Worm (Caenorhabditis elegans) whole organism, late embryonic: ENCODE measurements around the gene gpa-5.

Experiments used
- C38D4.7 ChIP-seq: fragments of 200-800 bp; sonication (Bioruptor generic); optimal IDR thresholded peaks from 2 replicates; lab custom pipeline; 2018; ENCODE audit warnings: mild to moderate bottlenecking, missing genetic modification characterization, moderate library complexity, missing compliant biosample characterization
- T23F11.4 ChIP-seq: fragments of 200-800 bp; sonication (Bioruptor generic); optimal IDR thresholded peaks from 2 replicates; lab custom pipeline; 2018; ENCODE audit warnings: mild to moderate bottlenecking, missing genetic modification characterization, missing compliant biosample characterization
- ahr-1 ChIP-seq: sonication (generic microtip); optimal IDR thresholded peaks from 2 replicates; lab custom pipeline; 2016; ENCODE audit warnings: missing genetic modification characterization, missing compliant biosample characterization
- ama-1 ChIP-seq: fragments of 150-350 bp; optimal IDR thresholded peaks from 2 replicates; lab custom pipeline; 2014
- ceh-14 ChIP-seq: sonication (generic microtip); optimal IDR thresholded peaks from 2 replicates; lab custom pipeline; 2016; ENCODE audit warnings: missing genotype, missing genetic modification characterization, missing compliant biosample characterization
- ceh-19 ChIP-seq: fragments of 200-800 bp; sonication (Bioruptor generic); optimal IDR thresholded peaks from 2 replicates; lab custom pipeline; 2018; ENCODE audit warnings: mild to moderate bottlenecking, missing genetic modification characterization, missing compliant biosample characterization
- ceh-22 ChIP-seq: sonication (generic microtip); optimal IDR thresholded peaks from 2 replicates; lab custom pipeline; 2017; ENCODE audit warnings: missing biosample characterization, missing genetic modification characterization
- ceh-30 ChIP-seq: fragments of 150-350 bp; optimal IDR thresholded peaks from 2 replicates; lab custom pipeline; 2014; ENCODE audit warnings: missing biosample characterization, missing genetic modification characterization
- ceh-31 ChIP-seq: sonication (generic microtip); optimal IDR thresholded peaks from 2 replicates; lab custom pipeline; 2016; ENCODE audit warnings: missing genetic modification characterization, missing compliant biosample characterization
- ceh-48 ChIP-seq: sonication (generic microtip); optimal IDR thresholded peaks from 2 replicates; lab custom pipeline; 2016; ENCODE audit warnings: missing genetic modification characterization, inconsistent platforms, missing compliant biosample characterization
- ceh-9 ChIP-seq: sonication (generic microtip); optimal IDR thresholded peaks from 2 replicates; lab custom pipeline; 2016; ENCODE audit warnings: mild to moderate bottlenecking, missing genetic modification characterization, inconsistent platforms, missing compliant biosample characterization
- dmd-4 ChIP-seq: sonication (generic microtip); optimal IDR thresholded peaks from 2 replicates; lab custom pipeline; 2016; ENCODE audit warnings: borderline replicate concordance, missing genetic modification characterization, missing compliant biosample characterization
- dve-1 ChIP-seq: sonication (generic microtip); optimal IDR thresholded peaks from 2 replicates; lab custom pipeline; 2017; ENCODE audit warnings: antibody characterized with exemption, mild to moderate bottlenecking, missing genetic modification characterization, missing compliant biosample characterization
- elt-2 ChIP-seq: sonication (generic microtip); optimal IDR thresholded peaks from 2 replicates; lab custom pipeline; 2016; ENCODE audit warnings: missing genetic modification reagents, missing genetic modification characterization, missing compliant biosample characterization
- elt-4 ChIP-seq: sonication (generic microtip); optimal IDR thresholded peaks from 2 replicates; lab custom pipeline; 2016; ENCODE audit warnings: missing genetic modification characterization, missing compliant biosample characterization
- eyg-1 ChIP-seq: sonication (generic microtip); optimal IDR thresholded peaks from 2 replicates; lab custom pipeline; 2016; ENCODE audit warnings: missing genotype, missing genetic modification characterization, missing compliant biosample characterization
- fkh-10 ChIP-seq: fragments of 150-350 bp; optimal IDR thresholded peaks from 2 replicates; lab custom pipeline; 2014; ENCODE audit warnings: missing biosample characterization, missing genetic modification reagents, missing genetic modification characterization
- fkh-6 ChIP-seq: sonication (generic microtip); optimal IDR thresholded peaks from 2 replicates; lab custom pipeline; 2016; ENCODE audit warnings: missing genetic modification characterization, missing compliant biosample characterization
- hlh-13 ChIP-seq: fragments of 200-800 bp; sonication (Bioruptor generic); optimal IDR thresholded peaks from 2 replicates; lab custom pipeline; 2018; ENCODE audit warnings: mild to moderate bottlenecking, missing genetic modification characterization, missing compliant biosample characterization
- hlh-15 ChIP-seq: sonication (generic microtip); optimal IDR thresholded peaks from 2 replicates; lab custom pipeline; 2016; ENCODE audit warnings: missing genetic modification characterization, missing compliant biosample characterization
- hlh-30 ChIP-seq: sonication (generic microtip); optimal IDR thresholded peaks from 2 replicates; lab custom pipeline; 2017; ENCODE audit warnings: antibody characterized with exemption, missing genetic modification characterization, missing compliant biosample characterization; ENCODE audit not compliant: insufficient read depth
- hlh-6 ChIP-seq: sonication (generic microtip); optimal IDR thresholded peaks from 2 replicates; lab custom pipeline; 2016; ENCODE audit warnings: missing genotype, missing genetic modification characterization, missing compliant biosample characterization
- hlh-8 ChIP-seq: sonication (generic microtip); optimal IDR thresholded peaks from 2 replicates; lab custom pipeline; 2016; ENCODE audit warnings: missing genotype, missing genetic modification characterization, missing compliant biosample characterization
- lim-6 ChIP-seq: sonication (generic microtip); optimal IDR thresholded peaks from 2 replicates; lab custom pipeline; 2016; ENCODE audit warnings: missing genetic modification characterization, missing compliant biosample characterization
- nfya-1 ChIP-seq: sonication (generic microtip); optimal IDR thresholded peaks from 2 replicates; lab custom pipeline; 2017; ENCODE audit warnings: missing genetic modification characterization, mild to moderate bottlenecking, missing compliant biosample characterization, antibody characterized with exemption, moderate library complexity
- nhr-11 ChIP-seq: fragments of 150-350 bp; optimal IDR thresholded peaks from 2 replicates; lab custom pipeline; 2014; ENCODE audit warnings: missing biosample characterization, missing genetic modification characterization
- npax-4 ChIP-seq: sonication (generic microtip); optimal IDR thresholded peaks from 2 replicates; lab custom pipeline; 2016; ENCODE audit warnings: missing genetic modification characterization, missing compliant biosample characterization
- pat-9 ChIP-seq: fragments of 200-800 bp; sonication (Bioruptor generic); optimal IDR thresholded peaks from 2 replicates; lab custom pipeline; 2018; ENCODE audit warnings: mild to moderate bottlenecking, missing genetic modification characterization, moderate library complexity, missing compliant biosample characterization
- pax-1 ChIP-seq: fragments of 150-350 bp; optimal IDR thresholded peaks from 2 replicates; lab custom pipeline; 2014; ENCODE audit warnings: missing biosample characterization, missing genetic modification characterization
- pha-4 ChIP-seq: fragments of 150-350 bp; optimal IDR thresholded peaks from 2 replicates; lab custom pipeline; 2018; ENCODE audit warnings: missing biosample characterization, missing genetic modification reagents, missing genetic modification characterization
- pqm-1 ChIP-seq: sonication (generic microtip); optimal IDR thresholded peaks from 2 replicates; lab custom pipeline; 2016; ENCODE audit warnings: missing genetic modification characterization, missing compliant biosample characterization
- ref-2 ChIP-seq: sonication (generic microtip); optimal IDR thresholded peaks from 2 replicates; lab custom pipeline; 2016; ENCODE audit warnings: missing genetic modification characterization, missing compliant biosample characterization
- sdc-2 ChIP-seq: sonication (generic microtip); optimal IDR thresholded peaks from 2 replicates; lab custom pipeline; 2016; ENCODE audit warnings: missing genotype, missing genetic modification characterization, missing compliant biosample characterization
- sox-2 ChIP-seq: fragments of 200-800 bp; sonication (Bioruptor generic); IDR thresholded peaks from 2 replicates; pipeline ENCODE4 v1.3.6; 2022; ENCODE audit warnings: missing genetic modification reagents, missing genetic modification characterization, missing compliant biosample characterization
- sox-4 ChIP-seq: sonication (generic microtip); optimal IDR thresholded peaks from 2 replicates; lab custom pipeline; 2017; ENCODE audit warnings: mild to moderate bottlenecking, missing genetic modification characterization, inconsistent platforms, missing compliant biosample characterization
- tbx-2 ChIP-seq: sonication (generic microtip); optimal IDR thresholded peaks from 2 replicates; lab custom pipeline; 2016; ENCODE audit warnings: missing genetic modification characterization, missing compliant biosample characterization
- tbx-7 ChIP-seq: sonication (generic microtip); optimal IDR thresholded peaks from 2 replicates; lab custom pipeline; 2016; ENCODE audit warnings: missing genotype, missing genetic modification characterization, missing compliant biosample characterization
- ttx-3 ChIP-seq: sonication (generic microtip); optimal IDR thresholded peaks from 2 replicates; lab custom pipeline; 2016; ENCODE audit warnings: missing genetic modification reagents, missing genetic modification characterization, missing compliant biosample characterization
- unc-86 ChIP-seq: sonication (generic microtip); optimal IDR thresholded peaks from 2 replicates; lab custom pipeline; 2016; ENCODE audit warnings: missing genetic modification characterization, missing compliant biosample characterization

gpa-5 gene

DNA sequence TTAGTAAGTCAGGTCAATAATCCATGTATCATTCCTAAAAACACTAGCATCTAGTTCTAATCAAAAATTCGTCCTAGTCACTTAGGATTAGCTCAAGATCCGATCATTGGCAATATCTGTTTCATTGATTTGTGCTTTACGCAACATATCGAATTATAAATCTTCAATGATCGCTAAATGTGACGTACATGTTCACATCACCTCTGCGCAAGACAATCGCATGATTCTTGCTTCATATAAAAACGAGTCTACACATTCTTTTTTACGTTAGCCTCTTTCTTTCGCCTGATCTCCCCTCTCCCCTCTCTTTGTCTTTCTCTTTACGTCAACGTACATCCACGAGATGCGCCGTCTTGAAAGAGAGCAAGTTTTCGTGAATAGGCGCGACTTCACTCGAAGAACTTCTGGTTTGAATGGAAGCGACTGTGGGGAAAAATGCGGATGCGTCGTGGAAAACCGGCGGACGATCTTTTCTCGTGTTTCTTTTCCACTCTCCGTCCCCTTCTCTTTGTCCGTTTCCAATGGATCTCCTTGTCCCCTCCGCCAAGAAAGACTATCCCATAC lies 4.5 kb downstream of the gpa-5 start:
- peak; percentile 18 for TF ChIP-seq sdc-2
- TF ChIP-seq tbx-2: no peak
- TF ChIP-seq nfya-1 (tag; lab: Kevin White, UChicago): peak; percentile 6

DNA sequence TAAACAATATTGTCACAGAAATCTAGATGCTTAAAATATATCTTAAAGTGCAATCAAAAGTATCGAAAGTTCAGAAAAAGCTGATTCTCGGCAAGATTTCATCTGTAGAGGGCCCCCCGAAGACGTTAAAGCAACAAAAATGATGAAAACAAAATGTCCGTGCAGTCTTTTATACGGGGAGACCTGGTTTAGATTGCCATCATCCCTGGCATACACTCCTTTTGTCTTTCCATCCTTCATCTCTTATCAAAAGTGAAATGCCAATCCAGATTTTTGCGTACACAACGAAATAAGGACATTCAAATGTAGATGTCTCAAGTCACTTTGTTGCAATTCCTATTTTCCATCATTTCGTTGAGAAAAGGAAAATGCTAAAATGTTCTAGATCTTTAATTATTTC lies 6.7 kb downstream of the gpa-5 start:
- no peak for TF ChIP-seq nhr-11
- TF ChIP-seq pat-9 (tag; lab: Kevin White, UChicago): no peak
- TF ChIP-seq ceh-9: no peak
- TF ChIP-seq dve-1: no peak
- TF ChIP-seq pqm-1: no peak
- no peak for TF ChIP-seq ceh-31 (tag; lab: Kevin White, UChicago)
- no peak for TF ChIP-seq T23F11.4 (GFP tag; lab: Kevin White, UChicago)
- TF ChIP-seq ceh-14 (tag; lab: Kevin White, UChicago): no peak
- no peak for TF ChIP-seq fkh-6 (tag; lab: Kevin White, UChicago)
- no peak for TF ChIP-seq hlh-15 (tag; lab: Kevin White, UChicago)

- TF ChIP-seq ceh-30 (tag; lab: Kevin White, UChicago) (no peak), C38D4.7 (GFP tag; lab: Kevin White, UChicago) (no peak), elt-4 (tag; lab: Kevin White, UChicago) (no peak), hlh-8 (no peak), ceh-9 (no peak), sox-2 (GFP tag; lab: Robert Waterston, UW) (no peak), tbx-2 (no peak), dmd-4 (no peak), dve-1 (no peak), npax-4 (tag; lab: Kevin White, UChicago) (no peak), ceh-14 (tag; lab: Kevin White, UChicago) (no peak), ahr-1 (no peak), sox-4 (tag; lab: Kevin White, UChicago) (no peak), lim-6 (no peak)
Measured at ce11 chrX:2113004-2113403, 7.9 kb downstream of the gpa-5 start, which contains the start of gene bus-5. TSS of gene bus-5 (minus strand) at chrX:2113104.

ce11 chrX:2110603-2111327 lies 10.1 kb downstream of the gpa-5 start:
- TF ChIP-seq elt-2: no peak
- no peak for TF ChIP-seq tbx-7 (tag; lab: Kevin White, UChicago)
- no peak for TF ChIP-seq lim-6
- no peak for TF ChIP-seq dve-1
- TF ChIP-seq fkh-10: no peak
- no peak for TF ChIP-seq nfya-1 (tag; lab: Kevin White, UChicago)
- TF ChIP-seq hlh-13 (GFP tag; lab: Kevin White, UChicago): no peak
- TF ChIP-seq T23F11.4 (GFP tag; lab: Kevin White, UChicago): no peak
- TF ChIP-seq ref-2 (tag; lab: Kevin White, UChicago): no peak
- TF ChIP-seq eyg-1 (tag; lab: Kevin White, UChicago): no peak

- no peak for TF ChIP-seq pax-1 (tag; lab: Kevin White, UChicago)
- no peak for TF ChIP-seq ceh-48 (tag; lab: Kevin White, UChicago)
- TF ChIP-seq ahr-1: no peak
- no peak for TF ChIP-seq unc-86
- no peak for TF ChIP-seq nhr-11
- no peak for TF ChIP-seq hlh-6 (tag; lab: Kevin White, UChicago)
- no peak for TF ChIP-seq hlh-30 (tag; lab: Kevin White, UChicago)
- no peak for TF ChIP-seq ttx-3 (tag; lab: Kevin White, UChicago)
- TF ChIP-seq ceh-22: no peak
- no peak for TF ChIP-seq ama-1 (lab: Kevin White, UChicago)
- no peak for TF ChIP-seq fkh-10
- no peak for TF ChIP-seq sdc-2
- TF ChIP-seq dve-1: no peak
- no peak for TF ChIP-seq ceh-30 (tag; lab: Kevin White, UChicago)
- no peak for TF ChIP-seq ceh-19 (GFP tag; lab: Kevin White, UChicago)
- no peak for TF ChIP-seq tbx-2
- TF ChIP-seq T23F11.4 (GFP tag; lab: Kevin White, UChicago): no peak
- TF ChIP-seq pha-4 (tag; lab: Kevin White, UChicago): no peak
- TF ChIP-seq pqm-1: no peak
- TF ChIP-seq, all 69 proteins: peak for 0
Measured at ce11 chrX:2108682-2109081, 12.2 kb downstream of the gpa-5 start, which contains the start of gene F53B1.2. TSS of gene F53B1.2 (plus strand) at chrX:2108982.
